Worm (Caenorhabditis elegans): Measurements from ENCODE around the gene eor-1.

eor-1 gene

DNA sequence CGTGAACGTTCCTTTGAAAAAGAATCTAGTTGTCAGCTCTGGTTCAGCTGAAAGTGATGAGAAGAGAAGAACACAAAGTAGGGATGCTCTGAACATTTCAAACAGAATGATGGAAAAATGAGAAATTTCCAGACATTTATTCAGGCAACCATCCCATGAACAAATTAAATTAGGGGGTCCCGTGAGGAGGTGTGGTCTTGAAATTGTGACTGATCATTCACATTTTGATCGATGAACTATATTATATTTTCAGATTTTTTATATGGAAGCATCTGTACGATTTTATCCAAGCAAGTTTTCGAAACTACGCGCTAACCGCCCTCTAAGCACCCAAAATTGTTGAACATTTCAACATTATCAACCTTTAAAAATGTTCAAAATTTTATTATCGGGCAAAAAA is 23.0 kb downstream of the eor-1 start, which contains the start of gene R11E3.19:
R11E3.19 (minus strand) TSS at position 101 of the 400 bp plus-strand sequence.
- no peak for TF ChIP-seq flt-1 (GFP tag; IDR thresholded peaks at IDR 0.05)
- TF ChIP-seq tab-1 (GFP tag; IDR thresholded peaks at IDR 0.05): no peak
- TF ChIP-seq ztf-29 (GFP tag; IDR thresholded peaks at IDR 0.05): no peak
- TF ChIP-seq med-1 (GFP tag; optimal IDR thresholded peaks at IDR 0.05; ENCODE audit: insufficient read depth): no peak
- no peak for TF ChIP-seq T22C8.4 (GFP tag; IDR thresholded peaks at IDR 0.05)
- TF ChIP-seq cog-1 (tag; optimal IDR thresholded peaks at IDR 0.05): no peak
- TF ChIP-seq ztf-23 (GFP tag; IDR thresholded peaks at IDR 0.05): no peak
- TF ChIP-seq ref-1 (GFP tag; conservative IDR thresholded peaks at IDR 0.05): no peak
- no peak for TF ChIP-seq klf-2 (GFP tag; conservative IDR thresholded peaks at IDR 0.05)

DNA sequence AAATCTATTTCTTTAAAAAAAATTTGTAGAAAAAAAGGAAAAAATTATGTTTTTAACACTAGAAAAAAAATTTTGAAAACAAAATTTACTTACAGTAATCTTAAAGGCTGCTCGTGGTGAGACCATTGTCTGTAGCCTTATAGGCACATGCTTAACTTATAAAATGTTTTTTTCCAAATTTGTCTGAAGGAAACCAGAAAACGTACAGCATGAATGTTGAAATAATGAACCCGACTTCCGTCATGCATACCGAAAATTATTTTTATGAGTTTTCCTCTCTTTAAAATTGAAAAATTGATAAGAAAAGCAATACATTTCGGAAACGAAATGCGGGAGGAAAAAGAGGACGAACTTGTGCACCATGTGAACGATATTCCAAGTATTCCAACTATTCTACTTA is 27.2 kb downstream of the eor-1 start, which contains the start of gene R11E3.2:
R11E3.2 (plus strand) TSS at position 301 of the 400 bp plus-strand sequence.
- no peak for TF ChIP-seq flt-1 (GFP tag; IDR thresholded peaks at IDR 0.05)
- TF ChIP-seq klf-2 (GFP tag; conservative IDR thresholded peaks at IDR 0.05): no peak
- no peak for TF ChIP-seq tab-1 (GFP tag; IDR thresholded peaks at IDR 0.05)
- TF ChIP-seq ztf-29 (GFP tag; IDR thresholded peaks at IDR 0.05): no peak
- no peak for TF ChIP-seq ref-1 (GFP tag; conservative IDR thresholded peaks at IDR 0.05)
- no peak for TF ChIP-seq ztf-23 (GFP tag; IDR thresholded peaks at IDR 0.05)

DNA sequence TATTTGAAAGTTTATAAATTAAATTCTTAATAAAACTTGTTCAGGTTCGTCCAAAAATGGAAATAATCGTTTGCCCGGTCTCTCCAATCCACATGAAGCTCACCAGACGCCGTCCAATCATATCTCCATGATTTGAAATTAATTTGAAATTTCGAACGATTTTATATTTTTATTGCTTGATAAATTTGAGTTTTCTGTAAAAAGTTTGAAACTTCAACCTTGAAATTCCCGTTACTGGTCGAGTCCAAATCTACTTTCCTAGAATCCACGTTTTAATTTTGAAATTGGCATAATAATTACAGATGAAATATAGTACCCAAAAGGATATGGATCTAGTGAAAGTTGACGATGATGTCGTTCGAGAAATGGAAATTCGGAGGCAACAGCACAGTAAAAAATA is 34.6 kb downstream of the eor-1 start, which contains the start of gene npp-26:
npp-26 (plus strand) TSS at position 301 of the 400 bp plus-strand sequence.
- TF ChIP-seq T22C8.4 (GFP tag; IDR thresholded peaks at IDR 0.05) (no peak), flt-1 (GFP tag; IDR thresholded peaks at IDR 0.05) (no peak), ztf-23 (GFP tag; IDR thresholded peaks at IDR 0.05) (no peak), med-1 (GFP tag; optimal IDR thresholded peaks at IDR 0.05; ENCODE audit: insufficient read depth) (no peak), klf-2 (GFP tag; conservative IDR thresholded peaks at IDR 0.05) (no peak), ztf-29 (GFP tag; IDR thresholded peaks at IDR 0.05) (no peak), cog-1 (tag; optimal IDR thresholded peaks at IDR 0.05) (no peak), tab-1 (GFP tag; IDR thresholded peaks at IDR 0.05) (no peak), ref-1 (GFP tag; conservative IDR thresholded peaks at IDR 0.05) (no peak)

DNA sequence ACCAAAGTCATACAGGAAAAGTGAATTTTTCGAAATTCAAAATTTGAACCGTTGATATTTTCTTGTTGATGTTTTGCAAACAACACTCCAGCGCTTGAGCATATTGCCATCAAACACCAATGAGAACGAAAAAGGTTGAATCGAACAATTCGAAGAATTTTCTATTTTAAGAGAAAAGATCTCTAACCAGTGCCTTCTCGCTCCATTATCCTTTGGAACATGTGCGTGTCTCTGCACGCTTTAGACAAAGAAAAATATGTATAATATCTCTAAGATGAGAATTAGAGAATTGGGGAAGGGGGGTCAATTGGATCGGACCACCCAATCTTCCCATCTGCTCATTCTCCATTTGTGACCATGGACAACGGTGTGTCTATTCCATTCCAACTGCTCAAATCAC is 35.1 kb downstream of the eor-1 start, which contains the start of gene Y17G9B.2:
Y17G9B.2 (plus strand) TSS at position 301 of the 400 bp plus-strand sequence.
- TF ChIP-seq ref-1 (GFP tag; conservative IDR thresholded peaks at IDR 0.05) (no peak), tab-1 (GFP tag; IDR thresholded peaks at IDR 0.05) (no peak), med-1 (GFP tag; optimal IDR thresholded peaks at IDR 0.05; ENCODE audit: insufficient read depth) (no peak)

DNA sequence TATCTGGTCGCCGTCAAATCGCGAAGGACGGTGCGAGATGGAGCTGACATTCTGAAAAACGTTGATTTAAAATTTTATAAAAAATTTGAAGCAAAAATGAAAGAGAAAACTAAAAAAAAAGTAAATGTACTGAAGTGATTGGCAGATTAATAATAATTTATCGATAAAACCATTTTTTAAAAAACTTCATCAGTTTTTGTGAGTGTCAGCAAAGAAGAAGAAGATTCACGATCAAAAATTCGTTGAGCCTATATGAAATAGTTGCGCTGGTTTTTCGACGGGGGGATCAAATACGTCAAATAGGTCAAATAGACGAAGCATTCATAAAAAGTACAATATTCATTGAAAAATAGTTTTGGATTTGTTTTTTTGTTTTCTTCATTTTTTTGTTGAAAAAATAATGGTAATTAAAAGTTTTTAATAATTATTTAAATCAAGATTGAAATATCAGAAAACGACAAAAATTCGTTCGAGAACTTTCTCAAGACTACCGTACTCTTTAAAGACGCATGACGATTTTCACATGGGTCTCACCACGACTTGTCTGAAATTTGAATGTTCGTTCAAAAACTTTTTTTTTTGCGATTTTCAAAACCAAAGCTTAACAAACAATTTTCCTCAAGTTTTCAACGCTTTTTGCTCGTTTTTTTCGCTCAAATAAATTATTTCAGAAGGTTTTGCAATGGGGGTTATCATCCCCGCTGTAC is 38.4 kb downstream of the eor-1 start, which contains the start of the genes memi-1 and cyp-31A3:
memi-1 (minus strand) TSS at position 51 of the 707 bp plus-strand sequence.
cyp-31A3 (plus strand) TSS at position 672 of the 707 bp plus-strand sequence.
- no peak for TF ChIP-seq ref-1 (GFP tag; conservative IDR thresholded peaks at IDR 0.05)
- no peak for TF ChIP-seq ztf-29 (GFP tag; IDR thresholded peaks at IDR 0.05)
- no peak for TF ChIP-seq cog-1 (tag; optimal IDR thresholded peaks at IDR 0.05)
- no peak for TF ChIP-seq klf-2 (GFP tag; conservative IDR thresholded peaks at IDR 0.05)
- TF ChIP-seq med-1 (GFP tag; optimal IDR thresholded peaks at IDR 0.05; ENCODE audit: insufficient read depth): no peak
- no peak for TF ChIP-seq T22C8.4 (GFP tag; IDR thresholded peaks at IDR 0.05)
- no peak for TF ChIP-seq flt-1 (GFP tag; IDR thresholded peaks at IDR 0.05)
- TF ChIP-seq ztf-23 (GFP tag; IDR thresholded peaks at IDR 0.05): no peak
- no peak for TF ChIP-seq tab-1 (GFP tag; IDR thresholded peaks at IDR 0.05)

DNA sequence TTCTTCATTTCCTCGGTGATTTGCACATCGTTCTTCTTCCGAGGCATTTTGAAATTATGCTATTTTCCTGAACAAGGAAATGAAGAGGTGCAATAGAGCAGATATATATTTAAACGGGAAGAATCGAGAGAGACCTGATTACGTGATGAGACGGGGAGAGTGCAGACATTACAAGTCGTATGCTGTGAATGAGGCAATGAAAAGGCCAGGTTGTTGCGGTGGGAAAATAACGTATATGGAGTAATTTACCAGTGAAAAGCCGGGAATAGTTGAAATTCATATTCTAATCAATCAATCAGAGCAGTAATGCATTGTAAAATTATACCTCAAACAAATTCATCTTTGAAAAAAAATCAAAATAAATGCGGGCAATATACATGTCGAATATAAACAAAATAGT is 40.3 kb downstream of the eor-1 start, which contains the start of gene Y17G9B.8:
Y17G9B.8 (minus strand) TSS at position 182 of the 400 bp plus-strand sequence.
- TF ChIP-seq T22C8.4 (GFP tag; IDR thresholded peaks at IDR 0.05): no peak
- TF ChIP-seq klf-2 (GFP tag; conservative IDR thresholded peaks at IDR 0.05): no peak
- TF ChIP-seq ref-1 (GFP tag; conservative IDR thresholded peaks at IDR 0.05): no peak
- no peak for TF ChIP-seq ztf-29 (GFP tag; IDR thresholded peaks at IDR 0.05)
- TF ChIP-seq cog-1 (tag; optimal IDR thresholded peaks at IDR 0.05): no peak
- TF ChIP-seq tab-1 (GFP tag; IDR thresholded peaks at IDR 0.05): no peak
- TF ChIP-seq ztf-23 (GFP tag; IDR thresholded peaks at IDR 0.05): no peak
- TF ChIP-seq flt-1 (GFP tag; IDR thresholded peaks at IDR 0.05): no peak
- no peak for TF ChIP-seq med-1 (GFP tag; optimal IDR thresholded peaks at IDR 0.05; ENCODE audit: insufficient read depth)

DNA sequence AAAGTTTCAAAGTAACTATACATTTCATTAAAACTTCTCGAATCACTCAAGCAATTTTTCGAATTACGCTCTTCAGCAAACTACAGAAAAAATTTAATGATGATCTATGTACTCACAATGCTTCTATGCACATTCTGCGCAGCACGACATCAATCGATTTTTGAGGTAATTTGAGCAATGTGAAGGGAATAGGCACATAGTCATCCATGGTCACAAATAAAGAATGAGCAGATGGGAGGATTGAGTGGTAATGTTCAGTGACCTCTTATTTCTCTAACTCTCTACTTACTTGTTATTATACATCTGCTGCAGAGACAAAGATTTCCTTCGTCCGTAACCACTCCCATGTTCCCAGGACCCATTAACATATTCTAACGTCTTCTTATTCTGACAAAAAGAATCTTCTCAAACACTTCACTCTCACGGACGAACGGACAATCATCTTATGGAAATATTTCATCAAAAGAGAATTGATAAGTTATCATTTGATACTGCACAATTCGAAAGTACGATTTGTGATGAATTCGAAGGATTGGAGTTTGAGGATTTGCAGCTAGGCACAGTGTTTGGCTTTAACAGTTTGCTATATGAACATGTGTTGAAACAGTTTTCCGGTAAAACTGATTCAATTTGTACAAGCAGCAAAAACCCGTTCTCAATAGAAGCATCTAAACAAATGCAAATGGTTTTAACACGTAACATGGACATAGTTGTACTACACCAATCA is 42.9 kb downstream of the eor-1 start, which contains the start of the genes fbxb-77 and Y17G9B.11:
fbxb-77 (minus strand) TSS at position 229 of the 727 bp plus-strand sequence.
Y17G9B.11 (plus strand) TSS at position 677 of the 727 bp plus-strand sequence.
- TF ChIP-seq T22C8.4 (GFP tag; IDR thresholded peaks at IDR 0.05) (no peak), ref-1 (GFP tag; conservative IDR thresholded peaks at IDR 0.05) (no peak), flt-1 (GFP tag; IDR thresholded peaks at IDR 0.05) (no peak), cog-1 (tag; optimal IDR thresholded peaks at IDR 0.05) (no peak), ztf-29 (GFP tag; IDR thresholded peaks at IDR 0.05) (no peak)

DNA sequence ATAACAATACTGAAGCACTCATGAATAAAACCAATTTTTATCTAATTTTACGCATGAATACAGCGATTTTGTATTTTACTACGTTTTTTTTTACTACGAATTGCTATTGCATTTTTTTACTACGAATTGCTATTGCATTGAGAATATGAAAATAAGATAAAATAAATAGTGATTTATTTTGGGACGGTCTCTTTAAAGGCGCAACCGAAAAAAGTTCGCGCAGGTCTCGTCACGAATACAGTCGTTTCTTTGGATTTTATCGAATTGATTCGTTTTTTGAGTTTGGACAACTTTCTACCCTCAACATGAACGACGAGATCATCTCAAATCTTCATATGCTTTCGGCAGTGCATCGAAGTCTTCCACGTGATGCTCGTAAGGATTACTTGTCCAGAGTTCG is 47.2 kb downstream of the eor-1 start, which contains the start of gene Y17G9B.4:
Y17G9B.4 (plus strand) TSS at position 306 of the 400 bp plus-strand sequence.
- no peak for TF ChIP-seq tab-1 (GFP tag; IDR thresholded peaks at IDR 0.05)
- no peak for TF ChIP-seq klf-2 (GFP tag; conservative IDR thresholded peaks at IDR 0.05)
- TF ChIP-seq flt-1 (GFP tag; IDR thresholded peaks at IDR 0.05): no peak
- no peak for TF ChIP-seq med-1 (GFP tag; optimal IDR thresholded peaks at IDR 0.05; ENCODE audit: insufficient read depth)
- no peak for TF ChIP-seq ztf-29 (GFP tag; IDR thresholded peaks at IDR 0.05)
- TF ChIP-seq ztf-23 (GFP tag; IDR thresholded peaks at IDR 0.05): no peak
- no peak for TF ChIP-seq ref-1 (GFP tag; conservative IDR thresholded peaks at IDR 0.05)
- TF ChIP-seq cog-1 (tag; optimal IDR thresholded peaks at IDR 0.05): no peak
- no peak for TF ChIP-seq T22C8.4 (GFP tag; IDR thresholded peaks at IDR 0.05)

DNA sequence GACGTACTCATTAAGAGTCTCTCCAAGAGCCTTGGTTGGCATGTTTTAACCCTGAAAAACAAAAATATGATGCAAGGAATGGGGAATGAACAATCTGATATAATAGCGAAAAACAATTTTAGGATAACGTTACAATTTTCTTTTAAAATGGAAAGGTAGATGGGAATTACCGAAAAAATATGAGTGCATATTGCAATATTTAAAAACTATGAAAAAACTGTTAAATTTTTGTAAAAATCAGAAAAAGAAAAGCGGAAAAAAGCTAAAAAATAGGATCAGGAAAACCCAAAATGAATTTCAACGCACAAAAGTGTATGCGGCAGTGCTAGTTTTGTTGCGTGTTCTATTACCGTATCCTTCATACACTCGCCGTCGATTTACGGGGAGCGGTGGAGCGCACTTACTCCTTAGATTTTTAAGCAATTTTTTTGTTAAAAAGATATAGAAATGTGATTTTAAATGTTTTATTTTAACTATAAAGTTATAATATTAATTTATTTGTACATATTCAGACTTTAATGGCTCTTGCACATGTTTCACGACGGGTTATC is 49.2 kb downstream of the eor-1 start, which contains the start of the genes rpl-20 and Y17G9B.5:
rpl-20 (minus strand) TSS at position 51 of the 551 bp plus-strand sequence.
Y17G9B.5 (plus strand) TSS at position 513 of the 551 bp plus-strand sequence.
- TF ChIP-seq T22C8.4 (GFP tag; IDR thresholded peaks at IDR 0.05): peak; percentile 75
- TF ChIP-seq klf-2 (GFP tag; conservative IDR thresholded peaks at IDR 0.05): peak; percentile 41; the same call in 1 of the 2 replicates
- TF ChIP-seq ztf-23 (GFP tag; IDR thresholded peaks at IDR 0.05): peak; percentile 95
- peak; percentile 58; the same call in 1 of the 2 replicates for TF ChIP-seq tab-1 (GFP tag; IDR thresholded peaks at IDR 0.05)
- TF ChIP-seq flt-1 (GFP tag; IDR thresholded peaks at IDR 0.05): peak; percentile 94
- TF ChIP-seq ref-1 (GFP tag; conservative IDR thresholded peaks at IDR 0.05): 0 out of 2 replicates have a peak, but pooled peaks have one; percentile 31
- peak; percentile 99 for TF ChIP-seq cog-1 (tag; optimal IDR thresholded peaks at IDR 0.05)
- peak; percentile 36 for TF ChIP-seq med-1 (GFP tag; optimal IDR thresholded peaks at IDR 0.05; ENCODE audit: insufficient read depth)
- TF ChIP-seq ztf-29 (GFP tag; IDR thresholded peaks at IDR 0.05): peak; percentile 85

All from whole organism, midembryonic.